Fruit fly (Drosophila melanogaster) whole organism, larva: Measurements from ENCODE around the gene CG13625.

Experiments
- noc ChIP-seq: fragments of 200-800 bp; sonication (Bioruptor generic); optimal IDR thresholded peaks from 3 replicates; lab custom pipeline; 2019; ENCODE audit warnings: missing biosample characterization, mild to moderate bottlenecking, missing genetic modification characterization, moderate library complexity

Gene CG13625

dm6 chr3R:24574123-24574522 lies 10.8 kb downstream of the CG13625 start:
- TF ChIP-seq noc (tag; lab: Kevin White, UChicago), result peak; percentile 61

- no peak for TF ChIP-seq noc (tag; lab: Kevin White, UChicago)
These were observed 11.7 kb downstream of the CG13625 start for dm6 chr3R:24573094-24573732.

dm6 chr3R:24572540-24573043 lies 12.4 kb downstream of the CG13625 start:
- peak; percentile 97 for TF ChIP-seq noc (tag; lab: Kevin White, UChicago)

dm6 chr3R:24571386-24572124 lies 13.4 kb downstream of the CG13625 start:
- peak; percentile 82 for TF ChIP-seq noc (tag; lab: Kevin White, UChicago)

- TF ChIP-seq noc (tag; lab: Kevin White, UChicago), result no peak
These were observed 15.2 kb downstream of the CG13625 start for dm6 chr3R:24569669-24570349.

- no peak for TF ChIP-seq noc (tag; lab: Kevin White, UChicago)
These were observed 16.6 kb downstream of the CG13625 start for dm6 chr3R:24568251-24568932.

dm6 chr3R:24567427-24567771 lies 17.6 kb downstream of the CG13625 start:
- TF ChIP-seq noc (tag; lab: Kevin White, UChicago), result peak; percentile 82

dm6 chr3R:24566756-24567426 lies 18.1 kb downstream of the CG13625 start:
- no peak for TF ChIP-seq noc (tag; lab: Kevin White, UChicago)

- TF ChIP-seq noc (tag; lab: Kevin White, UChicago), result peak; percentile 83
These were observed 19.2 kb downstream of the CG13625 start for dm6 chr3R:24565748-24566239.

- peak; percentile 28 for TF ChIP-seq noc (tag; lab: Kevin White, UChicago)
These were observed 20.1 kb downstream of the CG13625 start for dm6 chr3R:24564799-24565344.

- TF ChIP-seq noc (tag; lab: Kevin White, UChicago), result no peak
These were observed 20.7 kb downstream of the CG13625 start for dm6 chr3R:24564191-24564798.

dm6 chr3R:24563039-24563825 lies 21.7 kb downstream of the CG13625 start:
- TF ChIP-seq noc (tag; lab: Kevin White, UChicago), result peak; percentile 39

- no peak for TF ChIP-seq noc (tag; lab: Kevin White, UChicago)
These were observed 22.5 kb downstream of the CG13625 start for dm6 chr3R:24562323-24563025.
